Worm (Caenorhabditis elegans): ENCODE results near the gene sre-55.
A peak's percentile ranks its signal among the peaks of the same experiment; 100 is the strongest.
"Not testable (repeated sequence)": the region's sequence is repeated elsewhere in the genome, so short reads cannot be mapped to it uniquely, and the experiment has no call there.

sre-55 gene

ce11 chrII:12301233-12301632 is 27.9 kb upstream of the sre-55 start:
- TF ChIP-seq ceh-28 (tag; optimal IDR thresholded peaks at IDR 0.05), result peak; percentile 98
- no peak for TF ChIP-seq nhr-12 (tag; optimal IDR thresholded peaks at IDR 0.05)

- no peak for TF ChIP-seq fkh-10 (GFP tag; optimal IDR thresholded peaks at IDR 0.05)
These were observed 26.7 kb upstream of the sre-55 start, which contains the start of gene C50E10.1 for ce11 chrII:12302354-12302753. C50E10.1 (minus strand) TSS chrII:12302454.

- TF ChIP-seq ceh-28 (tag; optimal IDR thresholded peaks at IDR 0.05), result peak; percentile 97
- no peak for TF ChIP-seq daf-12 (tag; optimal IDR thresholded peaks at IDR 0.05)
These were observed 26.0 kb upstream of the sre-55 start, which contains the start of gene sre-50 for ce11 chrII:12303142-12303541. sre-50 (plus strand) TSS chrII:12303525.

- TF ChIP-seq fkh-10 (GFP tag; optimal IDR thresholded peaks at IDR 0.05), result no peak
- no peak for TF ChIP-seq nhr-77 (tag; optimal IDR thresholded peaks at IDR 0.05)
- no peak for TF ChIP-seq egl-27 (tag; optimal IDR thresholded peaks at IDR 0.05)
- no peak for TF ChIP-seq tbx-2 (tag; optimal IDR thresholded peaks at IDR 0.05)
These were observed 19.5 kb upstream of the sre-55 start, which contains the start of gene C50E10.2 for ce11 chrII:12309614-12310013. C50E10.2 (minus strand) TSS chrII:12309714.

ce11 chrII:12311560-12311959 is 17.5 kb upstream of the sre-55 start, which contains the start of gene sre-51:
sre-51 (plus strand) TSS chrII:12311860.
- TF ChIP-seq unc-62 (GFP tag; optimal IDR thresholded peaks at IDR 0.05), result no peak
- TF ChIP-seq nfya-1 (tag; optimal IDR thresholded peaks at IDR 0.05; ENCODE audit: insufficient read depth), result no peak
- no peak for TF ChIP-seq ceh-16 (tag; optimal IDR thresholded peaks at IDR 0.05)
- no peak for TF ChIP-seq lin-15B (tag; optimal IDR thresholded peaks at IDR 0.05)
- TF ChIP-seq ZK546.5 (tag; optimal IDR thresholded peaks at IDR 0.05), result no peak
- TF ChIP-seq ztf-11 (tag; optimal IDR thresholded peaks at IDR 0.05), result no peak
- no peak for TF ChIP-seq nhr-237 (tag; optimal IDR thresholded peaks at IDR 0.05)
- TF ChIP-seq nhr-77 (tag; optimal IDR thresholded peaks at IDR 0.05), result no peak
- TF ChIP-seq unc-39 (tag; optimal IDR thresholded peaks at IDR 0.05), result no peak
- no peak for TF ChIP-seq egl-27 (tag; optimal IDR thresholded peaks at IDR 0.05)
- TF ChIP-seq tbx-2 (tag; optimal IDR thresholded peaks at IDR 0.05), result no peak
- TF ChIP-seq jun-1 (tag; optimal IDR thresholded peaks at IDR 0.05), result no peak
- no peak for TF ChIP-seq ceh-28 (tag; optimal IDR thresholded peaks at IDR 0.05)
- TF ChIP-seq nhr-12 (tag; optimal IDR thresholded peaks at IDR 0.05), result no peak

- TF ChIP-seq nfya-1 (tag; optimal IDR thresholded peaks at IDR 0.05; ENCODE audit: insufficient read depth); ZK546.5 (tag; optimal IDR thresholded peaks at IDR 0.05); eor-1 (tag; optimal IDR thresholded peaks at IDR 0.05): not testable (repeated sequence)
These were observed 10.6 kb upstream of the sre-55 start, which contains the start of gene sre-49 for ce11 chrII:12318541-12318940. sre-49 (plus strand) TSS chrII:12318841.

- TF ChIP-seq lsy-12 (tag; optimal IDR thresholded peaks at IDR 0.05) (no peak), pha-4 (tag; optimal IDR thresholded peaks at IDR 0.05) (no peak), nhr-25 (tag; optimal IDR thresholded peaks at IDR 0.05) (no peak), ceh-28 (tag; optimal IDR thresholded peaks at IDR 0.05) (no peak), nhr-67 (tag; optimal IDR thresholded peaks at IDR 0.05) (no peak), snpc-4 (tag; optimal IDR thresholded peaks at IDR 0.05) (no peak), nhr-77 (tag; optimal IDR thresholded peaks at IDR 0.05) (no peak), aly-2 (tag; optimal IDR thresholded peaks at IDR 0.05) (no peak)
These were observed 5.8 kb upstream of the sre-55 start, which contains the start of gene sre-53 for ce11 chrII:12323305-12323704. sre-53 (minus strand) TSS chrII:12323405.

ce11 chrII:12324159-12324558 is 4.9 kb upstream of the sre-55 start, which contains the start of gene sre-56:
sre-56 (plus strand) TSS chrII:12324459.
- TF ChIP-seq ceh-16 (tag; optimal IDR thresholded peaks at IDR 0.05) (no peak), ztf-11 (tag; optimal IDR thresholded peaks at IDR 0.05) (no peak), nhr-25 (tag; optimal IDR thresholded peaks at IDR 0.05) (no peak), tbx-2 (tag; optimal IDR thresholded peaks at IDR 0.05) (no peak), skn-1 (tag; optimal IDR thresholded peaks at IDR 0.05) (no peak), unc-62 (GFP tag; optimal IDR thresholded peaks at IDR 0.05) (no peak), R02D3.7 (tag; optimal IDR thresholded peaks at IDR 0.05) (no peak)
